Worm (Caenorhabditis elegans) whole organism, young adult: ENCODE measurements around the gene acl-8.

Experiments
- B0019.2 ChIP-seq: fragments of 200-800 bp; sonication (Bioruptor generic); conservative IDR thresholded peaks from 2 replicates; pipeline ENCODE4 v1.3.6; 2022; ENCODE audit warnings: missing genetic modification reagents, missing genetic modification characterization, missing compliant biosample characterization
- C17E4.6 ChIP-seq: fragments of 200-800 bp; sonication (Bioruptor generic); IDR thresholded peaks from 2 replicates; pipeline ENCODE4 v1.3.6; 2022; ENCODE audit warnings: missing genetic modification reagents, missing genetic modification characterization, missing compliant biosample characterization
- D2030.7 ChIP-seq: fragments of 200-800 bp; sonication (Bioruptor generic); IDR thresholded peaks from 2 replicates; pipeline ENCODE4 v1.3.6; 2022; ENCODE audit warnings: missing genetic modification reagents, missing genetic modification characterization, missing compliant biosample characterization
- F23B12.7 ChIP-seq: sonication (generic microtip); optimal IDR thresholded peaks from 2 replicates; lab custom pipeline; 2017; ENCODE audit warnings: missing genetic modification characterization, mild to moderate bottlenecking, missing compliant biosample characterization, antibody characterized with exemption, moderate library complexity; ENCODE audit not compliant: insufficient read depth
- F33H1.4 ChIP-seq: fragments of 200-800 bp; sonication (Bioruptor generic); IDR thresholded peaks from 2 replicates; pipeline ENCODE4 v1.3.6; 2022; ENCODE audit warnings: missing genetic modification reagents, missing genetic modification characterization, missing compliant biosample characterization
- F49E8.2 ChIP-seq: sonication (generic microtip); optimal IDR thresholded peaks from 3 replicates; lab custom pipeline; 2017; ENCODE audit warnings: missing genetic modification characterization, mild to moderate bottlenecking, missing compliant biosample characterization, antibody characterized with exemption, moderate library complexity; ENCODE audit not compliant: insufficient read depth
- F57C9.4 ChIP-seq: sonication (generic microtip); optimal IDR thresholded peaks from 2 replicates; lab custom pipeline; 2017; ENCODE audit warnings: mild to moderate bottlenecking, missing genetic modification characterization, missing compliant biosample characterization
- T07F8.4 ChIP-seq: sonication (generic microtip); optimal IDR thresholded peaks from 2 replicates; lab custom pipeline; 2016; ENCODE audit warnings: mild to moderate bottlenecking, missing genetic modification characterization, moderate library complexity, missing compliant biosample characterization
- Y53G8AR.9 ChIP-seq: fragments of 200-800 bp; sonication (Bioruptor generic); conservative IDR thresholded peaks from 2 replicates; pipeline ENCODE4 v1.3.6; 2022; ENCODE audit warnings: missing genetic modification reagents, missing genetic modification characterization, missing compliant biosample characterization
- Y67H2A.10 ChIP-seq: fragments of 200-800 bp; sonication (Bioruptor generic); conservative IDR thresholded peaks from 2 replicates; pipeline ENCODE4 v1.3.6; 2022; ENCODE audit warnings: missing genetic modification reagents, missing genetic modification characterization, missing compliant biosample characterization
- Y79H2A.3 ChIP-seq: fragments of 200-800 bp; sonication (Bioruptor generic); conservative IDR thresholded peaks from 2 replicates; pipeline ENCODE4 v1.3.6; 2022; ENCODE audit warnings: missing genetic modification reagents, missing genetic modification characterization, missing compliant biosample characterization
- ZK185.1 ChIP-seq: sonication (generic microtip); optimal IDR thresholded peaks from 2 replicates; lab custom pipeline; 2016; ENCODE audit warnings: mild to moderate bottlenecking, missing genetic modification characterization, missing compliant biosample characterization; ENCODE audit not compliant: poor library complexity, severe bottlenecking
- aptf-3 ChIP-seq: fragments of 200-800 bp; sonication (Bioruptor generic); IDR thresholded peaks from 2 replicates; pipeline ENCODE4 v1.3.6; 2022; ENCODE audit warnings: missing genetic modification characterization, missing compliant biosample characterization
- athp-1 ChIP-seq: sonication (generic microtip); optimal IDR thresholded peaks from 2 replicates; lab custom pipeline; 2017; ENCODE audit warnings: mild to moderate bottlenecking, missing genetic modification characterization, missing compliant biosample characterization
- attf-5 ChIP-seq: fragments of 200-800 bp; sonication (Bioruptor generic); optimal IDR thresholded peaks from 2 replicates; lab custom pipeline; 2018; ENCODE audit warnings: mild to moderate bottlenecking, missing genetic modification characterization, missing compliant biosample characterization
- attf-6 ChIP-seq: fragments of 200-800 bp; sonication (Bioruptor generic); IDR thresholded peaks from 2 replicates; pipeline ENCODE4 v1.3.6; 2022; ENCODE audit warnings: missing genetic modification reagents, missing genetic modification characterization, missing compliant biosample characterization
- bed-1 ChIP-seq: fragments of 200-800 bp; sonication (Bioruptor generic); IDR thresholded peaks from 2 replicates; pipeline ENCODE4 v1.3.6; 2022; ENCODE audit warnings: missing genetic modification reagents, missing genetic modification characterization, missing compliant biosample characterization
- ceh-79 ChIP-seq: sonication (generic microtip); optimal IDR thresholded peaks from 2 replicates; lab custom pipeline; 2017; ENCODE audit warnings: mild to moderate bottlenecking, missing genetic modification characterization, missing compliant biosample characterization
- ceh-91 ChIP-seq: fragments of 200-800 bp; sonication (Bioruptor generic); IDR thresholded peaks from 2 replicates; pipeline ENCODE4 v1.3.6; 2022; ENCODE audit warnings: missing genetic modification reagents, missing genetic modification characterization, missing compliant biosample characterization
- chd-7 ChIP-seq: sonication (generic microtip); optimal IDR thresholded peaks from 2 replicates; lab custom pipeline; 2016; ENCODE audit warnings: mild to moderate bottlenecking, missing genetic modification characterization, moderate library complexity, missing compliant biosample characterization
- die-1 ChIP-seq: sonication (generic microtip); optimal IDR thresholded peaks from 2 replicates; lab custom pipeline; 2016; ENCODE audit warnings: missing genotype, mild to moderate bottlenecking, missing genetic modification characterization, missing compliant biosample characterization
- dox-1 ChIP-seq: fragments of 200-800 bp; sonication (Bioruptor generic); IDR thresholded peaks from 2 replicates; pipeline ENCODE4 v1.3.6; 2022; ENCODE audit warnings: missing genetic modification reagents, missing genetic modification characterization, missing compliant biosample characterization
- dpl-1 ChIP-seq: fragments of 150-350 bp; optimal IDR thresholded peaks from 2 replicates; lab custom pipeline; 2014; ENCODE audit warnings: missing biosample characterization, missing genetic modification reagents, missing genetic modification characterization
- egl-44 ChIP-seq: fragments of 200-800 bp; sonication (Bioruptor generic); IDR thresholded peaks from 2 replicates; pipeline ENCODE4 v1.3.6; 2022; ENCODE audit warnings: missing genetic modification reagents, missing genetic modification characterization, missing compliant biosample characterization
- ekl-4 ChIP-seq: fragments of 200-800 bp; sonication (Bioruptor generic); IDR thresholded peaks from 2 replicates; pipeline ENCODE4 v1.3.6; 2022; ENCODE audit warnings: missing genetic modification reagents, missing genetic modification characterization, missing compliant biosample characterization
- ets-4 ChIP-seq: fragments of 200-800 bp; sonication (Bioruptor generic); optimal IDR thresholded peaks from 2 replicates; lab custom pipeline; 2018; ENCODE audit warnings: mild to moderate bottlenecking, missing genetic modification characterization, missing compliant biosample characterization
- hrde-1 ChIP-seq: sonication (generic microtip); optimal IDR thresholded peaks from 2 replicates; lab custom pipeline; 2016; ENCODE audit warnings: missing genetic modification characterization, mild to moderate bottlenecking, missing compliant biosample characterization, moderate library complexity, missing genotype, missing genetic modification reagents, borderline replicate concordance
- hsf-1 ChIP-seq: fragments of 200-800 bp; sonication (Bioruptor generic); IDR thresholded peaks from 2 replicates; pipeline ENCODE4 v1.3.6; 2022; ENCODE audit warnings: missing genetic modification reagents, missing genetic modification characterization, missing compliant biosample characterization
- let-526 ChIP-seq: fragments of 200-800 bp; sonication (Bioruptor generic); IDR thresholded peaks from 2 replicates; pipeline ENCODE4 v1.3.6; 2022; ENCODE audit warnings: missing genetic modification reagents, missing genetic modification characterization, missing compliant biosample characterization
- let-607 ChIP-seq, 2 experiments: fragments of 200-800 bp in 1 of 2; sonication (Bioruptor generic) in 1 of 2; sonication (generic microtip) in 1 of 2; optimal IDR thresholded peaks; 2 replicates each; lab custom pipeline; 2016 to 2018; ENCODE audit warnings: mild to moderate bottlenecking in 2 of 2, missing compliant biosample characterization in 2 of 2, missing genetic modification characterization in 2 of 2, moderate library complexity in 2 of 2, missing genotype in 1 of 2
- lsy-27 ChIP-seq: sonication (generic microtip); optimal IDR thresholded peaks from 2 replicates; lab custom pipeline; 2017; ENCODE audit warnings: missing genetic modification characterization, mild to moderate bottlenecking, missing compliant biosample characterization, antibody characterized with exemption, missing genotype, borderline replicate concordance; ENCODE audit not compliant: insufficient read depth
- madf-8 ChIP-seq: fragments of 200-800 bp; sonication (Bioruptor generic); conservative IDR thresholded peaks from 2 replicates; pipeline ENCODE4 v1.3.6; 2022; ENCODE audit warnings: missing genetic modification reagents, missing genetic modification characterization, missing compliant biosample characterization
- mel-28 ChIP-seq: sonication (generic microtip); optimal IDR thresholded peaks from 2 replicates; lab custom pipeline; 2016; ENCODE audit warnings: borderline replicate concordance, mild to moderate bottlenecking, missing genetic modification characterization, missing compliant biosample characterization
- nhr-179 ChIP-seq: sonication (generic microtip); optimal IDR thresholded peaks from 2 replicates; lab custom pipeline; 2016; ENCODE audit warnings: mild to moderate bottlenecking, missing genetic modification characterization, missing compliant biosample characterization
- nhr-27 ChIP-seq: fragments of 200-800 bp; sonication (Bioruptor generic); optimal IDR thresholded peaks from 2 replicates; lab custom pipeline; 2018; ENCODE audit warnings: mild to moderate bottlenecking, missing genetic modification characterization, moderate library complexity, missing compliant biosample characterization
- pbrm-1 ChIP-seq: fragments of 200-800 bp; sonication (Bioruptor generic); IDR thresholded peaks from 2 replicates; pipeline ENCODE4 v1.3.6; 2022; ENCODE audit warnings: missing genetic modification reagents, missing genetic modification characterization, missing compliant biosample characterization
- rec-8 ChIP-seq, 2 experiments: sonication (generic microtip); optimal IDR thresholded peaks; 2 replicates each; lab custom pipeline; 2016; ENCODE audit warnings: mild to moderate bottlenecking in 2 of 2, missing genetic modification characterization in 2 of 2, missing genetic modification reagents in 2 of 2, missing genotype in 2 of 2, missing biosample characterization in 1 of 2, missing compliant biosample characterization in 1 of 2, moderate library complexity in 1 of 2
- snpc-3.4 ChIP-seq: sonication (generic microtip); optimal IDR thresholded peaks from 2 replicates; lab custom pipeline; 2017; ENCODE audit warnings: missing genetic modification characterization, mild to moderate bottlenecking, missing compliant biosample characterization, antibody characterized with exemption, moderate library complexity, missing genotype, missing genetic modification reagents
- snpc-4 ChIP-seq, 5 experiments: fragments of 150-350 bp in 1 of 5; sonication (generic microtip) in 4 of 5; optimal IDR thresholded peaks; 2 replicates each; lab custom pipeline; 2014 to 2018; ENCODE audit warnings: missing genetic modification characterization in 5 of 5, missing biosample characterization in 3 of 5, antibody characterized with exemption in 2 of 5, mild to moderate bottlenecking in 2 of 5, missing compliant biosample characterization in 2 of 5, missing genotype in 2 of 5, moderate library complexity in 2 of 5, missing genetic modification reagents in 1 of 5
- somi-1 ChIP-seq: fragments of 200-800 bp; sonication (Bioruptor generic); optimal IDR thresholded peaks from 2 replicates; lab custom pipeline; 2018; ENCODE audit warnings: mild to moderate bottlenecking, missing genetic modification characterization, missing compliant biosample characterization
- tbp1 ChIP-seq: fragments of 200-800 bp; sonication (Bioruptor generic); optimal IDR thresholded peaks from 2 replicates; lab custom pipeline; 2018; ENCODE audit warnings: mild to moderate bottlenecking, missing genetic modification characterization, missing compliant biosample characterization
- tlf-1 ChIP-seq: fragments of 200-800 bp; sonication (Bioruptor generic); optimal IDR thresholded peaks from 2 replicates; lab custom pipeline; 2018; ENCODE audit warnings: mild to moderate bottlenecking, missing genetic modification characterization, missing compliant biosample characterization
- unc-62 ChIP-seq: fragments of 150-350 bp; optimal IDR thresholded peaks from 2 replicates; lab custom pipeline; 2014; ENCODE audit warnings: missing biosample characterization, missing genetic modification reagents, missing genetic modification characterization
- xnd-1 ChIP-seq: sonication (generic microtip); optimal IDR thresholded peaks from 2 replicates; lab custom pipeline; 2016; ENCODE audit warnings: missing genotype, missing genetic modification reagents, missing genetic modification characterization, missing compliant biosample characterization
- ztf-18 ChIP-seq: sonication (generic microtip); optimal IDR thresholded peaks from 2 replicates; lab custom pipeline; 2016; ENCODE audit warnings: missing genotype, mild to moderate bottlenecking, missing genetic modification characterization, missing compliant biosample characterization

Gene acl-8

ce11 chrV:6433446-6434178, 17.1 kb upstream of the acl-8 start, which contains the start of the genes gad-1 and erfa-1 (continued):
- TF ChIP-seq xnd-1 (tag; lab: Kevin White, UChicago): no peak
- no peak for TF ChIP-seq Y53G8AR.9 (GFP tag; lab: Robert Waterston, UW)
- TF ChIP-seq F33H1.4 (GFP tag; lab: Robert Waterston, UW): peak; percentile 78
- no peak for TF ChIP-seq mel-28 (tag; lab: Kevin White, UChicago)
- TF ChIP-seq ets-4 (GFP tag; lab: Kevin White, UChicago): no peak
- no peak for TF ChIP-seq F23B12.7 (tag; lab: Kevin White, UChicago)
- TF ChIP-seq attf-5 (GFP tag; lab: Kevin White, UChicago): peak; percentile 47
- TF ChIP-seq D2030.7: peak; percentile 37; the same call in 1 of the 2 replicates
- no peak for TF ChIP-seq snpc-3.4 (tag; lab: Kevin White, UChicago)
- TF ChIP-seq bed-1 (GFP tag; lab: Robert Waterston, UW): no peak
- TF ChIP-seq chd-7 (tag; lab: Kevin White, UChicago): no peak
- peak; percentile 53 for TF ChIP-seq madf-8 (GFP tag; lab: Robert Waterston, UW)
- no peak for TF ChIP-seq ceh-79 (tag; lab: Kevin White, UChicago)
- no peak for TF ChIP-seq let-526 (GFP tag; lab: Robert Waterston, UW)
- TF ChIP-seq nhr-179 (tag; lab: Kevin White, UChicago): no peak
- TF ChIP-seq Y67H2A.10 (GFP tag; lab: Robert Waterston, UW): no peak
- TF ChIP-seq athp-1 (tag; lab: Kevin White, UChicago): no peak
- TF ChIP-seq ZK185.1 (tag; lab: Kevin White, UChicago): peak; percentile 50
- TF ChIP-seq unc-62 (GFP tag; lab: Kevin White, UChicago): no peak
- TF ChIP-seq B0019.2 (GFP tag; lab: Robert Waterston, UW): no peak
- no peak for TF ChIP-seq ekl-4
- TF ChIP-seq pbrm-1 (GFP tag; lab: Robert Waterston, UW): peak; percentile 22; the same call in 1 of the 2 replicates
- no peak for TF ChIP-seq tbp1 (GFP tag; lab: Kevin White, UChicago)
- no peak for TF ChIP-seq T07F8.4
- TF ChIP-seq ceh-91 (GFP tag; lab: Robert Waterston, UW): peak; percentile 51
- no peak for TF ChIP-seq F49E8.2 (tag; lab: Kevin White, UChicago)
- TF ChIP-seq egl-44 (GFP tag; lab: Robert Waterston, UW): no peak
- TF ChIP-seq somi-1 (GFP tag; lab: Kevin White, UChicago): no peak
- TF ChIP-seq attf-6 (GFP tag; lab: Robert Waterston, UW): no peak
- TF ChIP-seq dox-1: peak; percentile 69
- no peak for TF ChIP-seq tlf-1 (GFP tag; lab: Kevin White, UChicago)
- TF ChIP-seq aptf-3: no peak
- TF ChIP-seq die-1 (tag; lab: Kevin White, UChicago): no peak
- no peak for TF ChIP-seq snpc-4 (GFP tag; optimal IDR thresholded peaks at IDR 0.05; lab: Kevin White, UChicago)
- TF ChIP-seq snpc-4 (tag; optimal IDR thresholded peaks at IDR 0.05; lab: Kevin White, UChicago): peak in 1 of 4 experiments; percentile 28
- TF ChIP-seq rec-8 (tag; optimal IDR thresholded peaks at IDR 0.05; lab: Kevin White, UChicago): no peak
- TF ChIP-seq dpl-1 (GFP tag; lab: Kevin White, UChicago): no peak
- TF ChIP-seq Y79H2A.3 (GFP tag; lab: Robert Waterston, UW): no peak
- TF ChIP-seq nhr-27 (tag; lab: Kevin White, UChicago): no peak
- TF ChIP-seq lsy-27 (tag; lab: Kevin White, UChicago): no peak
- TF ChIP-seq hsf-1 (GFP tag; lab: Robert Waterston, UW): no peak
- TF ChIP-seq let-607 (tag; optimal IDR thresholded peaks at IDR 0.05; lab: Kevin White, UChicago): peak; percentile 5 to 22
- no peak for TF ChIP-seq C17E4.6
- TF ChIP-seq F57C9.4 (tag; lab: Kevin White, UChicago): no peak
- TF ChIP-seq ztf-18 (tag; lab: Kevin White, UChicago): no peak
- TF ChIP-seq hrde-1 (tag; lab: Kevin White, UChicago): no peak
